Fruit fly (Drosophila melanogaster) whole organism, embryonic: ENCODE measurements around the gene Ubi-p63E.

Experiments
- Asciz ChIP-seq: fragments of 200-800 bp; sonication (Bioruptor generic); optimal IDR thresholded peaks from 2 replicates; lab custom pipeline; 2017; ENCODE audit warnings: missing biosample characterization, mild to moderate bottlenecking, missing genetic modification characterization, missing genetic modification reagents
- Atf-2 ChIP-seq: fragments of 200-800 bp; sonication (Bioruptor generic); optimal IDR thresholded peaks from 2 replicates; lab custom pipeline; 2016; ENCODE audit warnings: missing biosample characterization, missing genetic modification characterization
- Blimp-1 ChIP-seq: fragments of 200-800 bp; sonication (Bioruptor generic); optimal IDR thresholded peaks from 3 replicates; lab custom pipeline; 2018; ENCODE audit warnings: missing biosample characterization, missing genetic modification characterization, mild to moderate bottlenecking, moderate library complexity, missing genetic modification reagents
- C15 ChIP-seq: fragments of 200-800 bp; sonication (Bioruptor generic); IDR thresholded peaks from 3 replicates; pipeline ENCODE4 v1.3.6; 2022; ENCODE audit warnings: missing biosample characterization, missing genetic modification characterization
- CG10654 ChIP-seq: fragments of 200-800 bp; sonication (Bioruptor generic); optimal IDR thresholded peaks from 2 replicates; lab custom pipeline; 2016; ENCODE audit warnings: missing biosample characterization, missing genetic modification characterization
- CG11695 ChIP-seq: fragments of 200-800 bp; sonication (Bioruptor generic); IDR thresholded peaks from 3 replicates; pipeline ENCODE4 v1.3.6; 2022; ENCODE audit warnings: missing biosample characterization, missing genetic modification characterization
- CG13287 ChIP-seq: fragments of 200-800 bp; sonication (Bioruptor generic); IDR thresholded peaks from 2 replicates; pipeline ENCODE4 v1.3.6; 2022; ENCODE audit warnings: missing biosample characterization, missing genetic modification characterization; ENCODE audit not compliant: partially characterized antibody
- CG16779 ChIP-seq: fragments of 200-800 bp; sonication (Bioruptor generic); IDR thresholded peaks from 2 replicates; pipeline ENCODE4 v1.3.6; 2022; ENCODE audit warnings: missing biosample characterization, missing genetic modification characterization
- CG2116 ChIP-seq: fragments of 200-800 bp; sonication (Bioruptor generic); optimal IDR thresholded peaks from 3 replicates; lab custom pipeline; 2018; ENCODE audit warnings: missing biosample characterization, mild to moderate bottlenecking, missing genetic modification characterization
- CG2120 ChIP-seq: fragments of 200-800 bp; sonication (Bioruptor generic); optimal IDR thresholded peaks from 3 replicates; lab custom pipeline; 2016; ENCODE audit warnings: missing biosample characterization, missing genetic modification characterization
- CG2129 ChIP-seq: fragments of 200-800 bp; sonication (Bioruptor generic); IDR thresholded peaks from 2 replicates; pipeline ENCODE4 v1.3.6; 2022; ENCODE audit warnings: missing biosample characterization, missing genetic modification characterization; ENCODE audit not compliant: partially characterized antibody
- CG31224 ChIP-seq: fragments of 200-800 bp; sonication (Bioruptor generic); IDR thresholded peaks from 2 replicates; pipeline ENCODE4 v1.3.6; 2022; ENCODE audit warnings: missing biosample characterization, missing genetic modification characterization
- CG34224 ChIP-seq: fragments of 200-800 bp; sonication (Bioruptor generic); IDR thresholded peaks from 3 replicates; pipeline ENCODE4 v1.3.6; 2022; ENCODE audit warnings: missing biosample characterization, missing genetic modification characterization; ENCODE audit not compliant: partially characterized antibody
- CG34376 ChIP-seq: fragments of 200-800 bp; sonication (Bioruptor generic); optimal IDR thresholded peaks from 2 replicates; lab custom pipeline; 2018; ENCODE audit warnings: missing biosample characterization, mild to moderate bottlenecking, missing genetic modification characterization
- CG4617 ChIP-seq: fragments of 200-800 bp; sonication (Bioruptor generic); optimal IDR thresholded peaks from 3 replicates; lab custom pipeline; 2016; ENCODE audit warnings: missing biosample characterization, missing genetic modification characterization, borderline replicate concordance
- CG4730 ChIP-seq: fragments of 200-800 bp; sonication (Bioruptor generic); IDR thresholded peaks from 2 replicates; pipeline ENCODE4 v1.3.6; 2022; ENCODE audit warnings: missing biosample characterization, missing genetic modification characterization
- CG5180 ChIP-seq: fragments of 200-800 bp; sonication (Bioruptor generic); optimal IDR thresholded peaks from 3 replicates; lab custom pipeline; 2017; ENCODE audit warnings: missing biosample characterization, missing genetic modification characterization, mild to moderate bottlenecking, moderate library complexity, missing genetic modification reagents
- CG9727 ChIP-seq: fragments of 200-800 bp; sonication (Bioruptor generic); optimal IDR thresholded peaks from 3 replicates; lab custom pipeline; 2017; ENCODE audit warnings: missing biosample characterization, mild to moderate bottlenecking, missing genetic modification characterization
- CG9932 ChIP-seq: fragments of 200-800 bp; sonication (Bioruptor generic); IDR thresholded peaks from 2 replicates; pipeline ENCODE4 v1.3.6; 2022; ENCODE audit warnings: missing biosample characterization, missing genetic modification characterization
- Dek ChIP-seq: fragments of 200-800 bp; sonication (Bioruptor generic); optimal IDR thresholded peaks from 3 replicates; lab custom pipeline; 2019; ENCODE audit warnings: missing biosample characterization, mild to moderate bottlenecking, missing genetic modification characterization, moderate library complexity
- Doc3 ChIP-seq: fragments of 200-800 bp; sonication (Bioruptor generic); IDR thresholded peaks from 3 replicates; pipeline ENCODE4 v1.3.6; 2022; ENCODE audit warnings: missing biosample characterization, missing genetic modification characterization; ENCODE audit not compliant: partially characterized antibody
- Hr39 ChIP-seq: fragments of >200 bp; optimal IDR thresholded peaks from 2 replicates; lab custom pipeline; 2017
- Kr ChIP-seq: fragments of 200-800 bp; sonication (Bioruptor generic); optimal IDR thresholded peaks from 2 replicates; lab custom pipeline; 2017; ENCODE audit warnings: missing biosample characterization, mild to moderate bottlenecking, missing genetic modification characterization
- Max ChIP-seq: fragments of 200-800 bp; sonication (Bioruptor generic); optimal IDR thresholded peaks from 2 replicates; lab custom pipeline; 2016; ENCODE audit warnings: missing biosample characterization, mild to moderate bottlenecking, missing genetic modification characterization
- NC2α ChIP-seq: fragments of 200-800 bp; sonication (Bioruptor generic); optimal IDR thresholded peaks from 2 replicates; lab custom pipeline; 2016; ENCODE audit warnings: missing biosample characterization, missing genetic modification characterization
- NK7.1 ChIP-seq: fragments of 200-800 bp; sonication (Bioruptor generic); optimal IDR thresholded peaks from 3 replicates; lab custom pipeline; 2016; ENCODE audit warnings: missing biosample characterization, missing genetic modification characterization
- Nf-YC ChIP-seq: fragments of 200-800 bp; optimal IDR thresholded peaks from 3 replicates; lab custom pipeline; 2019; ENCODE audit warnings: missing biosample characterization, mild to moderate bottlenecking, missing genetic modification characterization, moderate library complexity
- Oaz ChIP-seq: fragments of 200-800 bp; sonication (Bioruptor generic); IDR thresholded peaks from 2 replicates; pipeline ENCODE4 v1.3.6; 2022; ENCODE audit warnings: missing biosample characterization, missing genetic modification characterization
- Pdp1 ChIP-seq, 2 experiments: fragments of 200-800 bp; sonication (Bioruptor generic); optimal IDR thresholded peaks; 3 replicates each; lab custom pipeline; 2016; ENCODE audit warnings: missing biosample characterization in 2 of 2, missing genetic modification characterization in 2 of 2, mild to moderate bottlenecking in 1 of 2, moderate library complexity in 1 of 2
- Rx ChIP-seq: fragments of 200-800 bp; sonication (Bioruptor generic); IDR thresholded peaks from 2 replicates; pipeline ENCODE4 v1.3.6; 2022; ENCODE audit warnings: missing biosample characterization, missing genetic modification characterization
- Ssrp ChIP-seq: fragments of 200-800 bp; sonication (Bioruptor generic); optimal IDR thresholded peaks from 2 replicates; lab custom pipeline; 2018; ENCODE audit warnings: missing biosample characterization, mild to moderate bottlenecking, missing genetic modification characterization, moderate library complexity
- Usf ChIP-seq: fragments of 200-800 bp; sonication (Bioruptor generic); optimal IDR thresholded peaks from 2 replicates; lab custom pipeline; 2017; ENCODE audit warnings: missing genotype, missing biosample characterization, missing genetic modification characterization
- ase ChIP-seq: fragments of 200-800 bp; sonication (Bioruptor generic); IDR thresholded peaks from 3 replicates; pipeline ENCODE4 v1.3.6; 2022; ENCODE audit warnings: missing biosample characterization, missing genetic modification characterization
- bab2 ChIP-seq: fragments of 200-800 bp; sonication (Bioruptor generic); optimal IDR thresholded peaks from 2 replicates; lab custom pipeline; 2016; ENCODE audit warnings: missing biosample characterization, missing genetic modification characterization
- cato ChIP-seq: fragments of 200-800 bp; sonication (Bioruptor generic); optimal IDR thresholded peaks from 2 replicates; lab custom pipeline; 2016; ENCODE audit warnings: missing biosample characterization, missing genetic modification characterization, borderline replicate concordance
- dmrt11E ChIP-seq: fragments of 200-800 bp; sonication (Bioruptor generic); optimal IDR thresholded peaks from 3 replicates; lab custom pipeline; 2018; ENCODE audit warnings: missing biosample characterization, mild to moderate bottlenecking, missing genetic modification characterization, moderate library complexity
- dpn ChIP-seq, 2 experiments: fragments of 200-800 bp; sonication (Bioruptor generic); optimal IDR thresholded peaks; 3 replicates each; lab custom pipeline; 2016; ENCODE audit warnings: missing biosample characterization in 2 of 2, missing genetic modification characterization in 2 of 2
- en ChIP-seq: fragments of 200-800 bp; sonication (Bioruptor generic); optimal IDR thresholded peaks from 2 replicates; lab custom pipeline; 2016; ENCODE audit warnings: missing biosample characterization, missing genetic modification characterization
- esg ChIP-seq: fragments of 200-800 bp; sonication (Bioruptor generic); conservative IDR thresholded peaks from 2 replicates; pipeline ENCODE4 v1.3.6; 2022; ENCODE audit warnings: missing biosample characterization, missing genetic modification characterization
- fd102C ChIP-seq: fragments of 200-800 bp; sonication (Bioruptor generic); optimal IDR thresholded peaks from 2 replicates; lab custom pipeline; 2018; ENCODE audit warnings: missing biosample characterization, mild to moderate bottlenecking, missing genetic modification characterization, moderate library complexity
- lov ChIP-seq, 2 experiments: fragments of 200-800 bp in 1 of 2; fragments of >200 bp in 1 of 2; sonication (Bioruptor generic) in 1 of 2; IDR thresholded peaks in 1 of 2; optimal IDR thresholded peaks in 1 of 2; 2 replicates in 1 of 2; 3 replicates in 1 of 2; pipeline versions ENCODE4 v1.3.6 to Lab custom; 2017 to 2022; ENCODE audit warnings: missing biosample characterization in 1 of 2, missing genetic modification characterization in 1 of 2
- nerfin-1 ChIP-seq: fragments of 200-800 bp; sonication (Bioruptor generic); optimal IDR thresholded peaks from 3 replicates; lab custom pipeline; 2019; ENCODE audit warnings: missing biosample characterization, mild to moderate bottlenecking, missing genetic modification characterization, moderate library complexity
- pfk ChIP-seq: fragments of 200-800 bp; sonication (Bioruptor generic); optimal IDR thresholded peaks from 2 replicates; lab custom pipeline; 2018; ENCODE audit warnings: missing biosample characterization, mild to moderate bottlenecking, missing genetic modification characterization, moderate library complexity
- pho ChIP-seq: fragments of 200-800 bp; sonication (Bioruptor generic); optimal IDR thresholded peaks from 2 replicates; lab custom pipeline; 2016; ENCODE audit warnings: missing biosample characterization, missing genetic modification characterization
- sna ChIP-seq: fragments of 200-800 bp; sonication (Bioruptor generic); IDR thresholded peaks from 2 replicates; pipeline ENCODE4 v1.3.6; 2022; ENCODE audit warnings: missing biosample characterization, missing genetic modification characterization; ENCODE audit not compliant: partially characterized antibody
- so ChIP-seq: fragments of 200-800 bp; sonication (Bioruptor generic); IDR thresholded peaks from 3 replicates; pipeline ENCODE4 v1.3.6; 2022; ENCODE audit warnings: missing biosample characterization, missing genetic modification characterization
- trem ChIP-seq: fragments of 200-800 bp; optimal IDR thresholded peaks from 3 replicates; lab custom pipeline; 2019; ENCODE audit warnings: missing biosample characterization, mild to moderate bottlenecking, missing genetic modification characterization, moderate library complexity
- zen ChIP-seq: fragments of 200-800 bp; sonication (Bioruptor generic); optimal IDR thresholded peaks from 3 replicates; lab custom pipeline; 2018; ENCODE audit warnings: missing biosample characterization, mild to moderate bottlenecking, missing genetic modification characterization, moderate library complexity

The Ubi-p63E gene

dm6 chr3L:3855194-3855980 lies 47.6 kb downstream of the Ubi-p63E start (continued):
- no peak for TF ChIP-seq CG2129 (GFP tag; lab: Robert Waterston, UW)
- no peak for TF ChIP-seq CG2120 (GFP tag; lab: Kevin White, UChicago)
- peak; percentile 61 for TF ChIP-seq Blimp-1
- TF ChIP-seq dmrt11E (tag; lab: Kevin White, UChicago): peak; percentile 90
- TF ChIP-seq CG4617 (GFP tag; lab: Kevin White, UChicago): no peak
- TF ChIP-seq pfk (GFP tag; lab: Kevin White, UChicago): no peak
- TF ChIP-seq bab2 (GFP tag; lab: Kevin White, UChicago): no peak
- TF ChIP-seq Doc3 (GFP tag; lab: Robert Waterston, UW): no peak
- TF ChIP-seq Dek (tag; lab: Kevin White, UChicago): no peak
- TF ChIP-seq C15 (GFP tag; lab: Robert Waterston, UW): no peak
- no peak for TF ChIP-seq lov (optimal IDR thresholded peaks at IDR 0.05; lab: Kevin White, UChicago)
- TF ChIP-seq lov (GFP tag; IDR thresholded peaks at IDR 0.05; lab: Robert Waterston, UW): no peak
- TF ChIP-seq pho (GFP tag; lab: Kevin White, UChicago): no peak
- no peak for TF ChIP-seq Kr (GFP tag; lab: Kevin White, UChicago)
- peak; percentile 89 for TF ChIP-seq Nf-YC (tag; lab: Kevin White, UChicago)
- TF ChIP-seq sna (GFP tag; lab: Robert Waterston, UW): no peak
- TF ChIP-seq CG9932: no peak
- peak; percentile 3 for TF ChIP-seq Asciz
- TF ChIP-seq Max (GFP tag; lab: Kevin White, UChicago): peak; percentile 4
- no peak for TF ChIP-seq NK7.1
- TF ChIP-seq esg (GFP tag; lab: Robert Waterston, UW): peak; percentile 50
- TF ChIP-seq dpn (GFP tag; optimal IDR thresholded peaks at IDR 0.05; lab: Kevin White, UChicago): peak in 1 of 2 experiments; percentile 28
- peak; percentile 70 for TF ChIP-seq Ssrp
- TF ChIP-seq CG16779 (GFP tag; lab: Robert Waterston, UW): no peak
- TF ChIP-seq zen: peak; percentile 56
- TF ChIP-seq Hr39: no peak
- TF ChIP-seq CG5180 (GFP tag; lab: Kevin White, UChicago): peak; percentile 37
- TF ChIP-seq CG2116: peak; percentile 12
- TF ChIP-seq CG31224 (GFP tag; lab: Robert Waterston, UW): no peak
- no peak for TF ChIP-seq CG34224 (GFP tag; lab: Robert Waterston, UW)
- TF ChIP-seq CG10654: peak; percentile 22
- peak; percentile 82 for TF ChIP-seq CG9727
- peak; percentile 3 for TF ChIP-seq cato
- no peak for TF ChIP-seq CG4730 (GFP tag; lab: Robert Waterston, UW)
- peak; percentile 65; the same call in 1 of the 3 replicates for TF ChIP-seq CG11695 (GFP tag; lab: Robert Waterston, UW)
- no peak for TF ChIP-seq CG13287 (GFP tag; lab: Robert Waterston, UW)
- peak; percentile 22 to 25 for TF ChIP-seq Pdp1 (GFP tag; optimal IDR thresholded peaks at IDR 0.05; lab: Kevin White, UChicago)
- TF ChIP-seq trem (tag; lab: Kevin White, UChicago): peak; percentile 25
- peak; percentile 8 for TF ChIP-seq Usf (GFP tag; lab: Kevin White, UChicago)
- no peak for TF ChIP-seq so
- TF ChIP-seq fd102C: peak; percentile 63
- no peak for TF ChIP-seq Atf-2 (GFP tag; lab: Kevin White, UChicago)
- peak; percentile 41 for TF ChIP-seq nerfin-1 (tag; lab: Kevin White, UChicago)
- TF ChIP-seq NC2α (GFP tag; lab: Kevin White, UChicago): no peak
- TF ChIP-seq ase (GFP tag; lab: Robert Waterston, UW): no peak
- TF ChIP-seq Oaz (GFP tag; lab: Robert Waterston, UW): no peak
- no peak for TF ChIP-seq CG34376 (GFP tag; lab: Kevin White, UChicago)
- peak; percentile 17; the same call in 1 of the 2 replicates for TF ChIP-seq Rx (GFP tag; lab: Robert Waterston, UW)
- TF ChIP-seq en (GFP tag; lab: Kevin White, UChicago): no peak
